Worm (Caenorhabditis elegans) whole organism, L2 larva: Measurements from ENCODE around the gene cyp-33D1.

Experiments used
- F13H6.1 ChIP-seq: sonication (generic microtip); optimal IDR thresholded peaks from 2 replicates; lab custom pipeline; 2016; ENCODE audit warnings: missing genetic modification characterization, missing compliant biosample characterization
- R02D3.7 ChIP-seq: fragments of 150-350 bp; optimal IDR thresholded peaks from 2 replicates; lab custom pipeline; 2014; ENCODE audit warnings: missing biosample characterization, missing genetic modification characterization
- Y55F3AM.14 ChIP-seq: fragments of 200-800 bp; sonication (Bioruptor generic); optimal IDR thresholded peaks from 2 replicates; lab custom pipeline; 2018; ENCODE audit warnings: mild to moderate bottlenecking, missing genetic modification characterization, missing compliant biosample characterization
- blmp-1 ChIP-seq: sonication (generic microtip); optimal IDR thresholded peaks from 2 replicates; lab custom pipeline; 2017; ENCODE audit warnings: missing genetic modification characterization, mild to moderate bottlenecking, missing compliant biosample characterization, antibody characterized with exemption, moderate library complexity; ENCODE audit not compliant: insufficient read depth
- ceh-16 ChIP-seq: fragments of 150-350 bp; optimal IDR thresholded peaks from 2 replicates; lab custom pipeline; 2014; ENCODE audit warnings: missing biosample characterization, missing genetic modification characterization
- elt-1 ChIP-seq: fragments of 150-350 bp; optimal IDR thresholded peaks from 2 replicates; lab custom pipeline; 2014; ENCODE audit warnings: missing biosample characterization, missing genetic modification characterization
- elt-3 ChIP-seq: sonication (generic microtip); optimal IDR thresholded peaks from 2 replicates; lab custom pipeline; 2017; ENCODE audit warnings: missing biosample characterization, missing genetic modification characterization
- fos-1 ChIP-seq: fragments of 150-350 bp; optimal IDR thresholded peaks from 2 replicates; lab custom pipeline; 2014; ENCODE audit warnings: missing biosample characterization, missing genetic modification characterization
- gmeb-1 ChIP-seq: fragments of 150-350 bp; optimal IDR thresholded peaks from 2 replicates; lab custom pipeline; 2014; ENCODE audit warnings: missing biosample characterization, missing genetic modification characterization
- lin-13 ChIP-seq: fragments of 150-350 bp; optimal IDR thresholded peaks from 2 replicates; lab custom pipeline; 2014; ENCODE audit warnings: missing biosample characterization, missing genetic modification reagents, missing genetic modification characterization
- mab-5 ChIP-seq: fragments of 150-350 bp; optimal IDR thresholded peaks from 2 replicates; lab custom pipeline; 2014; ENCODE audit warnings: missing biosample characterization, missing genetic modification characterization
- mbf-1 ChIP-seq: sonication (generic microtip); optimal IDR thresholded peaks from 2 replicates; lab custom pipeline; 2017; ENCODE audit warnings: missing biosample characterization, missing genetic modification characterization
- mdl-1 ChIP-seq, 2 experiments: fragments of 150-350 bp in 1 of 2; sonication (generic microtip) in 1 of 2; optimal IDR thresholded peaks; 2 replicates each; lab custom pipeline; 2017; ENCODE audit warnings: missing biosample characterization in 2 of 2, missing genetic modification characterization in 2 of 2
- nhr-10 ChIP-seq: sonication (generic microtip); optimal IDR thresholded peaks from 2 replicates; lab custom pipeline; 2017; ENCODE audit warnings: missing biosample characterization, missing genetic modification characterization
- nhr-11 ChIP-seq: fragments of 150-350 bp; optimal IDR thresholded peaks from 2 replicates; lab custom pipeline; 2014; ENCODE audit warnings: missing biosample characterization, missing genetic modification characterization
- nhr-129 ChIP-seq: fragments of 150-350 bp; optimal IDR thresholded peaks from 2 replicates; lab custom pipeline; 2014; ENCODE audit warnings: missing biosample characterization, missing genetic modification characterization
- nhr-21 ChIP-seq: fragments of 150-350 bp; optimal IDR thresholded peaks from 2 replicates; lab custom pipeline; 2014; ENCODE audit warnings: missing biosample characterization, missing genetic modification characterization
- nhr-23 ChIP-seq: fragments of 150-350 bp; optimal IDR thresholded peaks from 2 replicates; lab custom pipeline; 2014; ENCODE audit warnings: missing biosample characterization, missing genetic modification reagents, missing genetic modification characterization
- nhr-6 ChIP-seq: fragments of 150-350 bp; optimal IDR thresholded peaks from 2 replicates; lab custom pipeline; 2014; ENCODE audit warnings: missing biosample characterization, missing genetic modification characterization
- peb-1 ChIP-seq: fragments of 150-350 bp; optimal IDR thresholded peaks from 2 replicates; lab custom pipeline; 2014; ENCODE audit warnings: missing biosample characterization, missing genetic modification characterization
- skn-1 ChIP-seq: sonication (generic microtip); optimal IDR thresholded peaks from 2 replicates; lab custom pipeline; 2017; ENCODE audit warnings: missing biosample characterization, missing genetic modification characterization
- sma-3 ChIP-seq: sonication (generic microtip); optimal IDR thresholded peaks from 2 replicates; lab custom pipeline; 2016; ENCODE audit warnings: missing genetic modification reagents, missing genetic modification characterization, missing compliant biosample characterization
- snpc-4 ChIP-seq: fragments of 150-350 bp; optimal IDR thresholded peaks from 2 replicates; lab custom pipeline; 2014; ENCODE audit warnings: missing biosample characterization, missing genetic modification characterization
- unc-39 ChIP-seq: fragments of 150-350 bp; optimal IDR thresholded peaks from 2 replicates; lab custom pipeline; 2014; ENCODE audit warnings: missing biosample characterization, missing genetic modification characterization
- unc-55 ChIP-seq: fragments of 150-350 bp; sonication (generic microtip); optimal IDR thresholded peaks from 3 replicates; lab custom pipeline; 2014; ENCODE audit warnings: missing biosample characterization, missing genetic modification reagents, missing genetic modification characterization
- unc-62 ChIP-seq: fragments of 150-350 bp; optimal IDR thresholded peaks from 2 replicates; lab custom pipeline; 2014; ENCODE audit warnings: missing biosample characterization, missing genetic modification reagents, missing genetic modification characterization
- zag-1 ChIP-seq: fragments of 150-350 bp; optimal IDR thresholded peaks from 2 replicates; lab custom pipeline; 2014; ENCODE audit warnings: missing biosample characterization, missing genetic modification characterization
- ztf-1 ChIP-seq: fragments of 200-800 bp; sonication (Bioruptor generic); conservative IDR thresholded peaks from 2 replicates; pipeline ENCODE4 v1.3.6; 2022; ENCODE audit warnings: missing genetic modification characterization, missing compliant biosample characterization
- ztf-4 ChIP-seq: fragments of 150-350 bp; optimal IDR thresholded peaks from 2 replicates; lab custom pipeline; 2014; ENCODE audit warnings: missing biosample characterization, missing genetic modification characterization

The cyp-33D1 gene

DNA sequence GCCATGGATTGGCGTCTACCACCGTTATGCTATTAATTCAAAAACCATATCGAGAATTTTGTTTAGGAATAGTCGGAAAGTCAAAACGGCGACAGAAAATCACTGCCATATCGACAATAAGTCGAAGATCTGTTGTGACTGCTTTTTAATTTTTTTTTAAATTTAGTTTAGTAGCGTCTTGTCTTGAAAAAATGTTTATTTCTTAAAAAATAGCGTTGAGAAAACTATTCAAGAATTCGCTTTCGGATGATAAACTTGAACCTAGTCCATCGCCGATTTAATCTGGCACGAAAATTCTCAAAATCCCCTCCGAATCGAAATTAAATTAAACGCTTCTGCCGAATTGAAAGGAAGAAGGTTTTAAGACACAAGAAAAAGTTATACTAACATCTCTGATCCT, 16.5 kb upstream of the cyp-33D1 start, which contains the start of gene srh-279:
Gene srh-279 (plus strand): TSS at position 301 of the 400 bp plus-strand sequence.
- TF ChIP-seq sma-3 (GFP tag; lab: Kevin White, UChicago): no peak
- no peak for TF ChIP-seq nhr-10 (tag; lab: Kevin White, UChicago)
- TF ChIP-seq ceh-16: no peak
- no peak for TF ChIP-seq F13H6.1
- TF ChIP-seq mab-5 (tag; lab: Kevin White, UChicago): no peak

DNA sequence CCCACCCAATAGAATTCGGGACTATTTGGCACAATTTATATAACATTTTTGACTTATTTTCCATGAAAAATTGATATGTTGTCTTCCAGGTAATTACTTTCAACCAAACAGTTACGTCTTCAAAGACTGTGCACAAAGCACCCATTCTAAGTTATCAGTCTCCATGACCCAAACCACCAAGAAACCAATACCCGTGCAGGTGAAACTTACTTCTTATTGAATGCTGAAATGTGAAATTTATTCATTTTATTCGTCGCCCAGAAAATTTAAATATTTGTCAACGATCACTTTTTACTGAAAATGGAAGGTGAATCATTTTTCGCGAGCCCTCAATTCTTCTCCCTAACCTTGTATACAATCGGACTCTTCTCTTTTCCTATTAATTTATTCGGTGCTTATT, 14.8 kb upstream of the cyp-33D1 start, which contains the start of gene srh-281:
Gene srh-281 (plus strand): TSS at position 301 of the 400 bp plus-strand sequence.
- TF ChIP-seq nhr-11 (tag; lab: Kevin White, UChicago): no peak

- no peak for TF ChIP-seq nhr-129
- no peak for TF ChIP-seq mdl-1 (tag; optimal IDR thresholded peaks at IDR 0.05; lab: Kevin White, UChicago)
- no peak for TF ChIP-seq gmeb-1 (tag; lab: Kevin White, UChicago)
- no peak for TF ChIP-seq elt-1
- no peak for TF ChIP-seq R02D3.7 (tag; lab: Kevin White, UChicago)
- no peak for TF ChIP-seq unc-62 (GFP tag; lab: Kevin White, UChicago)
- TF ChIP-seq unc-39: no peak
- no peak for TF ChIP-seq ztf-4 (tag; lab: Kevin White, UChicago)
- TF ChIP-seq zag-1 (tag; lab: Kevin White, UChicago): no peak
- no peak for TF ChIP-seq snpc-4 (tag; lab: Kevin White, UChicago)
- no peak for TF ChIP-seq F13H6.1
- TF ChIP-seq, all 48 proteins: peak for 0
These were observed 7.7 kb upstream of the cyp-33D1 start, which contains the start of gene srz-14 for ce11 chrV:16183357-16183756. Gene srz-14 (plus strand): TSS chrV:16183657.

DNA sequence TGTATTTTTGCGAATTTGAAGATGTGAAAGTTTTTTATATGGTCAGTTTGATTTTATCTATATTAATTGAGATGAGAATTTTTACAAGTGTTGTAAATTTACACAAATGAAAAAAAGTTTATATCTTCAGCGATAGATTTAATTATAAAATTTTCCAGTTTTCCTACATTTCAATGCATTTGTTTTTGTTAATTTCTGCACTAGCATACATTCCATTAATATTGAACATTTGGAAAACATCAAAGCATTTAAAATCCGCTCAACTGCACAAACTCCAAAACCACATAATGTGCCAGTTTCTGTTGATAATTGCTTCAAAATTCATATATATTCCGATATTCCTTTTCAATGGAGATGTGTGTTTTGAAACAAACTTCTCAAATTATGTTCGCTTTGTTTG, 7.3 kb upstream of the cyp-33D1 start, which contains the start of gene srh-277:
Gene srh-277 (plus strand): TSS at position 301 of the 400 bp plus-strand sequence.
- no peak for TF ChIP-seq gmeb-1 (tag; lab: Kevin White, UChicago)
- TF ChIP-seq Y55F3AM.14 (GFP tag; lab: Kevin White, UChicago): no peak
- no peak for TF ChIP-seq nhr-23 (tag; lab: Kevin White, UChicago)
- no peak for TF ChIP-seq ztf-1 (GFP tag; lab: Robert Waterston, UW)
- no peak for TF ChIP-seq blmp-1 (tag; lab: Kevin White, UChicago)
- TF ChIP-seq sma-3 (GFP tag; lab: Kevin White, UChicago): no peak
- TF ChIP-seq mbf-1 (tag; lab: Kevin White, UChicago): no peak
- no peak for TF ChIP-seq mdl-1 (tag; optimal IDR thresholded peaks at IDR 0.05; lab: Kevin White, UChicago)
- no peak for TF ChIP-seq elt-3

DNA sequence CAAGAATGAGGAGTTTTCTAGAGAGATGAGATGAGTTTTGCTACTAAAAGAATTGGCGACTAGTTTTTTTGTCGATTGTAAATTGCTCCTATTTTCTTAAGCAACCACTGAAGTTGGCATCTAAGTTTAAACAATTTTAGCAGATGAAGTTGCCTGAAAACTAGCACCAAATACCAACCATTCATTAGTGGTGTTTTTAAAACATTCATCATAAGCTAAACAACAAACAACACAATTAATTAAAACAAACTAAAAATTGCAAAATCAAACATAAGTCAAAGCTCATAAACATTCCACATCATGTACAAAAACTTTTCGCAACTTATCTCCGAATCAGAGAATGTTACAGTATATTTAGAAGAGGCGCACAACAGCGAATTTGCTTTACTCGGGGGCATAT, 6.5 kb upstream of the cyp-33D1 start, which contains the start of gene srz-13:
Gene srz-13 (plus strand): TSS at position 301 of the 400 bp plus-strand sequence.
- TF ChIP-seq peb-1 (no peak), lin-13 (GFP tag; lab: Kevin White, UChicago) (no peak), nhr-21 (tag; lab: Kevin White, UChicago) (no peak), gmeb-1 (tag; lab: Kevin White, UChicago) (no peak), elt-3 (no peak), blmp-1 (tag; lab: Kevin White, UChicago) (no peak), snpc-4 (tag; lab: Kevin White, UChicago) (no peak), R02D3.7 (tag; lab: Kevin White, UChicago) (no peak), unc-55 (GFP tag; lab: Kevin White, UChicago) (no peak), skn-1 (tag; lab: Kevin White, UChicago) (no peak), ztf-4 (tag; lab: Kevin White, UChicago) (no peak), nhr-6 (tag; lab: Kevin White, UChicago) (no peak)

DNA sequence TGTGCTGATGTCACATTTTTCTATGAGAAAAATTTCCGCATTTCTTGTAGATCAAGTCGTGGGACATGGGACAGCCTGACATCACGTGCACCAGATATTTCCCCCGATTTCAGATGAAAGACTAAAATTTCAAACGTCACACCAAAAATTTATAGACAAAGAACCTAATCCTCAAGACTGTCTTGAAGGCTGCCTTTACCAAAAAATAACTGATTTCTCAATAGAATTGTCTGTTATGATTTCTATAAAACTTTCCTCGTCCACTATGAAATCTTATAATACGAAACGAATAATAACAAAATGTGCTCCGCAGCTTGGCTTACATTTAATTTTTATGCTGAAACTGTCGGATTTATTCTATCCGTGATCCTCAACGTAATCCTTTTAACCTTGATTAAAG, 4.7 kb upstream of the cyp-33D1 start, which contains the start of gene str-106:
Gene str-106 (plus strand): TSS at position 301 of the 400 bp plus-strand sequence.
- TF ChIP-seq F13H6.1: no peak
- no peak for TF ChIP-seq unc-55 (GFP tag; lab: Kevin White, UChicago)
- TF ChIP-seq gmeb-1 (tag; lab: Kevin White, UChicago): no peak
- TF ChIP-seq mdl-1 (tag; optimal IDR thresholded peaks at IDR 0.05; lab: Kevin White, UChicago): no peak

ce11 chrV:16175227-16175626, 430 bp downstream of the cyp-33D1 start:
- TF ChIP-seq fos-1 (peak; percentile 65), nhr-6 (tag; lab: Kevin White, UChicago) (no peak)
